Worm (Caenorhabditis elegans): ENCODE results near the gene fbxb-49.

Gene fbxb-49

ce11 chrII:1584140-1584539 lies 15.8 kb downstream of the fbxb-49 start, which contains the start of gene clec-21:
Gene clec-21, minus strand, starts transcription at chrII:1584240.
- no peak for TF ChIP-seq blmp-1 (tag; optimal IDR thresholded peaks at IDR 0.05; ENCODE audit: insufficient read depth)
- no peak for TF ChIP-seq unc-39 (tag; optimal IDR thresholded peaks at IDR 0.05)
- TF ChIP-seq ztf-1 (GFP tag; conservative IDR thresholded peaks at IDR 0.05) = no peak
- TF ChIP-seq ceh-16 (tag; optimal IDR thresholded peaks at IDR 0.05) = no peak
- no peak for TF ChIP-seq mab-5 (tag; optimal IDR thresholded peaks at IDR 0.05)
- TF ChIP-seq elt-1 (tag; optimal IDR thresholded peaks at IDR 0.05) = no peak
- TF ChIP-seq nhr-21 (tag; optimal IDR thresholded peaks at IDR 0.05) = no peak
- no peak for TF ChIP-seq alr-1 (tag; optimal IDR thresholded peaks at IDR 0.05)
- TF ChIP-seq elt-3 (tag; optimal IDR thresholded peaks at IDR 0.05) = no peak
- no peak for TF ChIP-seq egl-27 (tag; optimal IDR thresholded peaks at IDR 0.05)

ce11 chrII:1586305-1586704 lies 18.0 kb downstream of the fbxb-49 start, which contains the start of gene T07H3.8:
Gene T07H3.8, plus strand, starts transcription at chrII:1586605.
- no peak for TF ChIP-seq elt-3 (tag; optimal IDR thresholded peaks at IDR 0.05)
- no peak for TF ChIP-seq nhr-77 (tag; optimal IDR thresholded peaks at IDR 0.05)
- TF ChIP-seq nhr-6 (tag; optimal IDR thresholded peaks at IDR 0.05) = no peak
- TF ChIP-seq lin-11 (tag; optimal IDR thresholded peaks at IDR 0.05) = no peak
- no peak for TF ChIP-seq fos-1 (tag; optimal IDR thresholded peaks at IDR 0.05)
- TF ChIP-seq nhr-25 (tag; optimal IDR thresholded peaks at IDR 0.05) = no peak
- TF ChIP-seq crh-2 (tag; optimal IDR thresholded peaks at IDR 0.05) = no peak
- TF ChIP-seq ztf-4 (tag; optimal IDR thresholded peaks at IDR 0.05) = no peak
- TF ChIP-seq unc-62 (GFP tag; optimal IDR thresholded peaks at IDR 0.05) = no peak
- no peak for TF ChIP-seq mbf-1 (tag; optimal IDR thresholded peaks at IDR 0.05)
- TF ChIP-seq nhr-21 (tag; optimal IDR thresholded peaks at IDR 0.05) = no peak
- TF ChIP-seq elt-1 (tag; optimal IDR thresholded peaks at IDR 0.05) = no peak
- no peak for TF ChIP-seq zag-1 (tag; optimal IDR thresholded peaks at IDR 0.05)
- TF ChIP-seq blmp-1 (tag; optimal IDR thresholded peaks at IDR 0.05; ENCODE audit: insufficient read depth) = no peak
- no peak for TF ChIP-seq snpc-4 (tag; optimal IDR thresholded peaks at IDR 0.05)
- TF ChIP-seq R02D3.7 (tag; optimal IDR thresholded peaks at IDR 0.05) = no peak
- TF ChIP-seq nhr-11 (tag; optimal IDR thresholded peaks at IDR 0.05) = no peak
- TF ChIP-seq mdl-1 (tag; optimal IDR thresholded peaks at IDR 0.05) = no peak
- TF ChIP-seq C34F6.9 (tag; optimal IDR thresholded peaks at IDR 0.05) = no peak
- no peak for TF ChIP-seq F13H6.1 (tag; optimal IDR thresholded peaks at IDR 0.05)

ce11 chrII:1589845-1590244 lies 21.5 kb downstream of the fbxb-49 start, which contains the start of gene T07H3.7:
Gene T07H3.7, minus strand, starts transcription at chrII:1589945.
- TF ChIP-seq lin-11 (tag; optimal IDR thresholded peaks at IDR 0.05) = no peak
- TF ChIP-seq dmd-4 (tag; optimal IDR thresholded peaks at IDR 0.05) = no peak
- no peak for TF ChIP-seq lin-13 (GFP tag; optimal IDR thresholded peaks at IDR 0.05)
- no peak for TF ChIP-seq unc-62 (GFP tag; optimal IDR thresholded peaks at IDR 0.05)
- no peak for TF ChIP-seq gmeb-1 (tag; optimal IDR thresholded peaks at IDR 0.05)
- TF ChIP-seq sma-9 (GFP tag; optimal IDR thresholded peaks at IDR 0.05) = no peak
- no peak for TF ChIP-seq sma-9 (tag; optimal IDR thresholded peaks at IDR 0.05)

ce11 chrII:1595137-1595536 lies 26.8 kb downstream of the fbxb-49 start, which contains the start of gene clec-20:
Gene clec-20, minus strand, starts transcription at chrII:1595237.
- TF ChIP-seq unc-62 (GFP tag; optimal IDR thresholded peaks at IDR 0.05) = no peak
- TF ChIP-seq elt-3 (tag; optimal IDR thresholded peaks at IDR 0.05) = no peak
- TF ChIP-seq gmeb-1 (tag; optimal IDR thresholded peaks at IDR 0.05) = no peak
- TF ChIP-seq nhr-129 (tag; optimal IDR thresholded peaks at IDR 0.05) = no peak
- TF ChIP-seq ceh-16 (tag; optimal IDR thresholded peaks at IDR 0.05) = no peak

ce11 chrII:1597101-1598088 lies 29.1 kb downstream of the fbxb-49 start, which contains the start of gene bath-46:
Gene bath-46, plus strand, starts transcription at chrII:1597906.
- TF ChIP-seq elt-3 (tag; optimal IDR thresholded peaks at IDR 0.05) = no peak
- TF ChIP-seq nhr-129 (tag; optimal IDR thresholded peaks at IDR 0.05) = peak; percentile 2
- TF ChIP-seq fos-1 (tag; optimal IDR thresholded peaks at IDR 0.05) = peak; percentile 74

Data from whole organism, L2 larva.